Worm (Caenorhabditis elegans) whole organism, late embryonic: ENCODE results near the gene Y57G11C.1130.

ENCODE experiments used
- ceh-34 ChIP-seq: sonication (generic microtip); optimal IDR thresholded peaks from 2 replicates; lab custom pipeline; 2016; ENCODE audit warnings: mild to moderate bottlenecking, missing genetic modification characterization, missing compliant biosample characterization
- dve-1 ChIP-seq: sonication (generic microtip); optimal IDR thresholded peaks from 2 replicates; lab custom pipeline; 2017; ENCODE audit warnings: antibody characterized with exemption, mild to moderate bottlenecking, missing genetic modification characterization, missing compliant biosample characterization
- hlh-30 ChIP-seq: sonication (generic microtip); optimal IDR thresholded peaks from 2 replicates; lab custom pipeline; 2017; ENCODE audit warnings: antibody characterized with exemption, missing genetic modification characterization, missing compliant biosample characterization; ENCODE audit not compliant: insufficient read depth
- nhr-11 ChIP-seq: fragments of 150-350 bp; optimal IDR thresholded peaks from 2 replicates; lab custom pipeline; 2014; ENCODE audit warnings: missing biosample characterization, missing genetic modification characterization
- pqm-1 ChIP-seq: sonication (generic microtip); optimal IDR thresholded peaks from 2 replicates; lab custom pipeline; 2016; ENCODE audit warnings: missing genetic modification characterization, missing compliant biosample characterization
- sox-4 ChIP-seq: sonication (generic microtip); optimal IDR thresholded peaks from 2 replicates; lab custom pipeline; 2017; ENCODE audit warnings: mild to moderate bottlenecking, missing genetic modification characterization, inconsistent platforms, missing compliant biosample characterization
- tbx-2 ChIP-seq: sonication (generic microtip); optimal IDR thresholded peaks from 2 replicates; lab custom pipeline; 2016; ENCODE audit warnings: missing genetic modification characterization, missing compliant biosample characterization
- tbx-7 ChIP-seq: sonication (generic microtip); optimal IDR thresholded peaks from 2 replicates; lab custom pipeline; 2016; ENCODE audit warnings: missing genotype, missing genetic modification characterization, missing compliant biosample characterization
- ttx-3 ChIP-seq: sonication (generic microtip); optimal IDR thresholded peaks from 2 replicates; lab custom pipeline; 2016; ENCODE audit warnings: missing genetic modification reagents, missing genetic modification characterization, missing compliant biosample characterization
- unc-55 ChIP-seq: sonication (generic microtip); optimal IDR thresholded peaks from 2 replicates; lab custom pipeline; 2017; ENCODE audit warnings: missing biosample characterization, missing genetic modification reagents, missing genetic modification characterization

DNA sequence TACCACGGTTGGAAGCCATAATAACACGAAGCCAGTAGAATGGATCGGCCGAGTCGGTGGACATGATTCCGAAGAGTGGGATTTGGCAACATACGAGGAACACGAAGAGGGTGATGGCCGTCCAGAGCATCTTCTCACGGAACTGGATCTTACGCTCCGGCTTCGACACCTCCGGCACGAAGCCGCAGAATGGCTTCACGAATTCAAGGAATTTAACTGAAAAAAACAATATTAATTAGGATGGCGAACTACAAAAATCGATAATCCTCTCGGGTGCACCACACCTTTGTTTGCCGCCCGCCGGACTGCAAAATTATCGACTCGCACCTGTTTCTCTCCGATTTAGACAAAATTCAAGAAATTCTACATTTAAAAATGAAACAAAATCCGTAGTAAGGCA lies 41.9 kb downstream of the Y57G11C.1130 start:
- TF ChIP-seq unc-55 (GFP tag; lab: Kevin White, UChicago) (no peak), ttx-3 (tag; lab: Kevin White, UChicago) (no peak), tbx-2 (no peak), sox-4 (no peak), nhr-11 (no peak), dve-1 (tag; lab: Kevin White, UChicago) (no peak), tbx-7 (tag; lab: Kevin White, UChicago) (no peak), ceh-34 (tag; lab: Kevin White, UChicago) (no peak), hlh-30 (no peak), pqm-1 (no peak)
